Worm (Caenorhabditis elegans): ENCODE data around the gene frpr-4.

The frpr-4 gene

DNA sequence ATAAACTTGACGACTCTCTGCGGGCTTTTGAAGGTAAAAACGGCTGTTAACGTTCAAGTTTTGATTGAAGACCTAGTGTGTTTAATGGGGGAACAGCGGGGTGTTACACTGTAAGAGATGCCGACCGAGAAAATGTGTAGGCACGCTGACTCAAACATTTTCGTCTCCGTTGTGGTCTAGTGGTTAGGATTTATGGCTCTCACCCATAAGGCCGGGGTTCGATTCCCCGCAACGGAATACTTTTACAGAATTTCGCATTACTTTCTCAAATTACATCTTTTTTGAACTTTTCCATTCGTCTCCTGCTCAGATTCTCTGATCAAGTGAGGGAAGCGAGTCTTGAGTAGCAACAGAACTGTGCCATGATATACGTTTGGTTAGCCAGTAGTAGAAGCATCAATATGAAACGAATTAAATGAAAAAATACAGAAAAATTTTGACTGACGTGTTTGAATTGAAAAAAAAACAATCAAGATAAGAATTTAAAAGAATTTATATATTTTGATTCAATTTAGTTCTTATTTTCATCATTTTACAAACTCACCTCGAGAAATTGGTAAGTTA lies 38.0 kb upstream of the frpr-4 start, which contains the start of gene ZK622.1:
TSS of gene ZK622.1 (plus strand) at position 514 of the 564 bp plus-strand sequence.
- no peak for TF ChIP-seq ces-1 (GFP tag; optimal IDR thresholded peaks at IDR 0.05)
- TF ChIP-seq nhr-12 (tag; optimal IDR thresholded peaks at IDR 0.05) = no peak
- peak; percentile 35 for TF ChIP-seq ceh-43 (GFP tag; optimal IDR thresholded peaks at IDR 0.05)
- no peak for TF ChIP-seq nhr-2 (tag; optimal IDR thresholded peaks at IDR 0.05)
- peak; percentile 44 for TF ChIP-seq ham-2 (GFP tag; optimal IDR thresholded peaks at IDR 0.05)
- TF ChIP-seq ceh-39 (tag; optimal IDR thresholded peaks at IDR 0.05) = no peak
- TF ChIP-seq nhr-76 (tag; optimal IDR thresholded peaks at IDR 0.05) = no peak
- TF ChIP-seq sem-2 (GFP tag; optimal IDR thresholded peaks at IDR 0.05) = peak; percentile 62
- no peak for TF ChIP-seq pha-4 (tag; optimal IDR thresholded peaks at IDR 0.05)
- TF ChIP-seq unc-39 (tag; optimal IDR thresholded peaks at IDR 0.05) = no peak
- no peak for TF ChIP-seq nhr-28 (tag; optimal IDR thresholded peaks at IDR 0.05)
- TF ChIP-seq snpc-4 (tag; optimal IDR thresholded peaks at IDR 0.05) = no peak
- peak; percentile 75 for TF ChIP-seq cnd-1 (tag; optimal IDR thresholded peaks at IDR 0.05)
- no peak for TF ChIP-seq lsy-2 (tag; optimal IDR thresholded peaks at IDR 0.05)
- peak; percentile 52 for TF ChIP-seq sptf-1 (tag; optimal IDR thresholded peaks at IDR 0.05)
- TF ChIP-seq ceh-83 (GFP tag; optimal IDR thresholded peaks at IDR 0.05) = peak; percentile 79
- TF ChIP-seq zip-8 (tag; optimal IDR thresholded peaks at IDR 0.05) = no peak
- TF ChIP-seq mls-2 (tag; optimal IDR thresholded peaks at IDR 0.05) = peak; percentile 71
- TF ChIP-seq M03D4.4 (tag; optimal IDR thresholded peaks at IDR 0.05) = peak; percentile 72
- TF ChIP-seq drap-1 (GFP tag; optimal IDR thresholded peaks at IDR 0.05) = peak; percentile 74
- no peak for TF ChIP-seq hlh-1 (tag; optimal IDR thresholded peaks at IDR 0.05)
- TF ChIP-seq nhr-237 (tag; optimal IDR thresholded peaks at IDR 0.05) = no peak
- TF ChIP-seq flh-1 (GFP tag; optimal IDR thresholded peaks at IDR 0.05) = peak; percentile 29
- peak; percentile 45 for TF ChIP-seq bed-3 (GFP tag; optimal IDR thresholded peaks at IDR 0.05)
- no peak for TF ChIP-seq blmp-1 (tag; optimal IDR thresholded peaks at IDR 0.05)
- no peak for TF ChIP-seq unc-62 (GFP tag; optimal IDR thresholded peaks at IDR 0.05)
- TF ChIP-seq unc-120 (tag; optimal IDR thresholded peaks at IDR 0.05; ENCODE audit: poor library complexity, severe bottlenecking) = peak; percentile 39
- TF ChIP-seq mep-1 (tag; optimal IDR thresholded peaks at IDR 0.05) = no peak
- TF ChIP-seq elt-1 (tag; optimal IDR thresholded peaks at IDR 0.05; ENCODE audit: borderline replicate concordance, insufficient read depth) = no peak
- peak; percentile 7 for TF ChIP-seq lin-32 (GFP tag; optimal IDR thresholded peaks at IDR 0.05)

DNA sequence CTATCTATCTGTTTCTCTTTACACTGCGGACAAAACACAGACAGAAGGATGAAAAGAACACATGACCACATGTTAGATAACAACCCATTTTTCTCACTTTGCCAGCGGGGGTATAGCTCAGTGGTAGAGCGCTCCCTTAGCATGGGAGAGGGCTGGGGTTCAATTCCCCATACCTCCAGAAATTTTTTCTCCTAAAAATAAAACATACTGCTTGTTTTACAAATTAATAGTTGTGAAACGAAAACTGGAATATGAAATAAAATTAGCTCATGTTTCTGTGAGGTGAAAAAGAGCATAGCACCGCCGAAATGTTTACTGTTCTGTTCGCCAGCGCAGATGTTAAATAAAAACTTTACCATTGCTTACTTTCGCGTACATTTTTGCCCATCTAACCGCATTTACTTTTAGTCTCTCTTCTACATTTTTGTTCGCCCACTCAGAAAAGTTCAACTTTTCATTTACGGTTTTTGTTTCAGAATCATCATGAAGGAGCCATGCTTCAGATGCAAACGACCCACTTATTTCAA lies 37.0 kb upstream of the frpr-4 start, which contains the start of gene ZK622.4:
TSS of gene ZK622.4 (plus strand) at position 477 of the 527 bp plus-strand sequence.
- peak; percentile 8 for TF ChIP-seq blmp-1 (tag; optimal IDR thresholded peaks at IDR 0.05)
- peak; percentile 84 for TF ChIP-seq sem-2 (GFP tag; optimal IDR thresholded peaks at IDR 0.05)
- TF ChIP-seq flh-1 (GFP tag; optimal IDR thresholded peaks at IDR 0.05) = peak; percentile 62
- no peak for TF ChIP-seq lin-13 (tag; optimal IDR thresholded peaks at IDR 0.05)
- no peak for TF ChIP-seq elt-3 (tag; optimal IDR thresholded peaks at IDR 0.05)
- peak; percentile 90 for TF ChIP-seq mls-2 (tag; optimal IDR thresholded peaks at IDR 0.05)
- TF ChIP-seq M03D4.4 (tag; optimal IDR thresholded peaks at IDR 0.05) = peak; percentile 88
- TF ChIP-seq nhr-12 (tag; optimal IDR thresholded peaks at IDR 0.05) = no peak
- no peak for TF ChIP-seq ceh-39 (tag; optimal IDR thresholded peaks at IDR 0.05)
- TF ChIP-seq nhr-237 (tag; optimal IDR thresholded peaks at IDR 0.05) = peak; percentile 49
- TF ChIP-seq mep-1 (tag; optimal IDR thresholded peaks at IDR 0.05) = peak; percentile 69
- peak; percentile 71 for TF ChIP-seq bed-3 (GFP tag; optimal IDR thresholded peaks at IDR 0.05)
- peak; percentile 77 for TF ChIP-seq tbx-8 (GFP tag; optimal IDR thresholded peaks at IDR 0.05)
- TF ChIP-seq cnd-1 (tag; optimal IDR thresholded peaks at IDR 0.05) = peak; percentile 90
- peak; percentile 5 for TF ChIP-seq pha-4 (tag; optimal IDR thresholded peaks at IDR 0.05)
- peak; percentile 81 for TF ChIP-seq ceh-43 (GFP tag; optimal IDR thresholded peaks at IDR 0.05)
- no peak for TF ChIP-seq elt-1 (tag; optimal IDR thresholded peaks at IDR 0.05; ENCODE audit: borderline replicate concordance, insufficient read depth)
- peak; percentile 93 for TF ChIP-seq sptf-1 (tag; optimal IDR thresholded peaks at IDR 0.05)
- peak; percentile 89 for TF ChIP-seq drap-1 (GFP tag; optimal IDR thresholded peaks at IDR 0.05)
- TF ChIP-seq ceh-83 (GFP tag; optimal IDR thresholded peaks at IDR 0.05) = peak; percentile 87
- TF ChIP-seq unc-62 (GFP tag; optimal IDR thresholded peaks at IDR 0.05) = peak; percentile 46
- no peak for TF ChIP-seq nhr-76 (tag; optimal IDR thresholded peaks at IDR 0.05)
- TF ChIP-seq nhr-28 (tag; optimal IDR thresholded peaks at IDR 0.05) = peak; percentile 80
- peak; percentile 91 for TF ChIP-seq unc-120 (tag; optimal IDR thresholded peaks at IDR 0.05; ENCODE audit: poor library complexity, severe bottlenecking)
- TF ChIP-seq snpc-4 (tag; optimal IDR thresholded peaks at IDR 0.05) = no peak
- TF ChIP-seq nhr-2 (tag; optimal IDR thresholded peaks at IDR 0.05) = no peak
- TF ChIP-seq lin-32 (GFP tag; optimal IDR thresholded peaks at IDR 0.05) = peak; percentile 78
- no peak for TF ChIP-seq hlh-1 (tag; optimal IDR thresholded peaks at IDR 0.05)
- no peak for TF ChIP-seq zip-8 (tag; optimal IDR thresholded peaks at IDR 0.05)
- peak; percentile 20 for TF ChIP-seq ztf-11 (tag; optimal IDR thresholded peaks at IDR 0.05)
- no peak for TF ChIP-seq unc-39 (tag; optimal IDR thresholded peaks at IDR 0.05)
- TF ChIP-seq ham-2 (GFP tag; optimal IDR thresholded peaks at IDR 0.05) = peak; percentile 91
- TF ChIP-seq ces-1 (GFP tag; optimal IDR thresholded peaks at IDR 0.05) = peak; percentile 27
- no peak for TF ChIP-seq lsy-2 (tag; optimal IDR thresholded peaks at IDR 0.05)

All from whole organism, mixed stage, embryonic.